Worm (Caenorhabditis elegans) whole organism, young adult: ENCODE results near the gene Y17G7B.12.

Experiments
- B0336.3 ChIP-seq: fragments of 200-800 bp; sonication (Bioruptor generic); IDR thresholded peaks from 2 replicates; pipeline ENCODE4 v1.3.6; 2022; ENCODE audit warnings: missing genetic modification characterization, missing compliant biosample characterization
- F10E7.11 ChIP-seq: sonication (generic microtip); optimal IDR thresholded peaks from 2 replicates; lab custom pipeline; 2017; ENCODE audit warnings: mild to moderate bottlenecking, missing genetic modification characterization, moderate library complexity, missing compliant biosample characterization
- F33H1.4 ChIP-seq: fragments of 200-800 bp; sonication (Bioruptor generic); IDR thresholded peaks from 2 replicates; pipeline ENCODE4 v1.3.6; 2022; ENCODE audit warnings: missing genetic modification reagents, missing genetic modification characterization, missing compliant biosample characterization
- F37B4.10 ChIP-seq: fragments of 200-800 bp; sonication (Bioruptor generic); IDR thresholded peaks from 2 replicates; pipeline ENCODE4 v1.3.6; 2022; ENCODE audit warnings: missing genetic modification characterization, missing compliant biosample characterization
- F49E8.2 ChIP-seq: sonication (generic microtip); optimal IDR thresholded peaks from 3 replicates; lab custom pipeline; 2017; ENCODE audit warnings: missing genetic modification characterization, mild to moderate bottlenecking, missing compliant biosample characterization, antibody characterized with exemption, moderate library complexity; ENCODE audit not compliant: insufficient read depth
- K12H6.12 ChIP-seq: fragments of 200-800 bp; sonication (Bioruptor generic); optimal IDR thresholded peaks from 2 replicates; lab custom pipeline; 2018; ENCODE audit warnings: mild to moderate bottlenecking, missing genetic modification characterization, missing compliant biosample characterization
- T26A5.8 ChIP-seq: sonication (generic microtip); optimal IDR thresholded peaks from 2 replicates; lab custom pipeline; 2016; ENCODE audit warnings: missing genetic modification characterization, missing compliant biosample characterization
- Y53F4B.3 ChIP-seq: fragments of 200-800 bp; sonication (Bioruptor generic); IDR thresholded peaks from 2 replicates; pipeline ENCODE4 v1.3.6; 2022; ENCODE audit warnings: missing genetic modification reagents, missing genetic modification characterization, missing compliant biosample characterization
- Y56A3A.18 ChIP-seq: fragments of 200-800 bp; sonication (Bioruptor generic); IDR thresholded peaks from 2 replicates; pipeline ENCODE4 v1.3.6; 2022; ENCODE audit warnings: missing genetic modification reagents, missing genetic modification characterization, missing compliant biosample characterization
- Y67H2A.10 ChIP-seq: fragments of 200-800 bp; sonication (Bioruptor generic); conservative IDR thresholded peaks from 2 replicates; pipeline ENCODE4 v1.3.6; 2022; ENCODE audit warnings: missing genetic modification reagents, missing genetic modification characterization, missing compliant biosample characterization
- Y79H2A.3 ChIP-seq: fragments of 200-800 bp; sonication (Bioruptor generic); conservative IDR thresholded peaks from 2 replicates; pipeline ENCODE4 v1.3.6; 2022; ENCODE audit warnings: missing genetic modification reagents, missing genetic modification characterization, missing compliant biosample characterization
- ZK185.1 ChIP-seq: sonication (generic microtip); optimal IDR thresholded peaks from 2 replicates; lab custom pipeline; 2016; ENCODE audit warnings: mild to moderate bottlenecking, missing genetic modification characterization, missing compliant biosample characterization; ENCODE audit not compliant: poor library complexity, severe bottlenecking
- akir-1 ChIP-seq: fragments of 200-800 bp; sonication (Bioruptor generic); optimal IDR thresholded peaks from 2 replicates; lab custom pipeline; 2018; ENCODE audit warnings: mild to moderate bottlenecking, missing genetic modification characterization, moderate library complexity, missing compliant biosample characterization
- aptf-3 ChIP-seq: fragments of 200-800 bp; sonication (Bioruptor generic); IDR thresholded peaks from 2 replicates; pipeline ENCODE4 v1.3.6; 2022; ENCODE audit warnings: missing genetic modification characterization, missing compliant biosample characterization
- athp-1 ChIP-seq: sonication (generic microtip); optimal IDR thresholded peaks from 2 replicates; lab custom pipeline; 2017; ENCODE audit warnings: mild to moderate bottlenecking, missing genetic modification characterization, missing compliant biosample characterization
- attf-3 ChIP-seq: fragments of 200-800 bp; sonication (Bioruptor generic); conservative IDR thresholded peaks from 2 replicates; pipeline ENCODE4 v1.3.6; 2022; ENCODE audit warnings: missing genetic modification reagents, missing genetic modification characterization, missing compliant biosample characterization
- bed-1 ChIP-seq: fragments of 200-800 bp; sonication (Bioruptor generic); IDR thresholded peaks from 2 replicates; pipeline ENCODE4 v1.3.6; 2022; ENCODE audit warnings: missing genetic modification reagents, missing genetic modification characterization, missing compliant biosample characterization
- bed-2 ChIP-seq: fragments of 200-800 bp; sonication (Bioruptor generic); IDR thresholded peaks from 2 replicates; pipeline ENCODE4 v1.3.6; 2022; ENCODE audit warnings: missing genetic modification reagents, missing genetic modification characterization, missing compliant biosample characterization
- ceh-79 ChIP-seq: sonication (generic microtip); optimal IDR thresholded peaks from 2 replicates; lab custom pipeline; 2017; ENCODE audit warnings: mild to moderate bottlenecking, missing genetic modification characterization, missing compliant biosample characterization
- ceh-91 ChIP-seq: fragments of 200-800 bp; sonication (Bioruptor generic); IDR thresholded peaks from 2 replicates; pipeline ENCODE4 v1.3.6; 2022; ENCODE audit warnings: missing genetic modification reagents, missing genetic modification characterization, missing compliant biosample characterization
- chd-7 ChIP-seq: sonication (generic microtip); optimal IDR thresholded peaks from 2 replicates; lab custom pipeline; 2016; ENCODE audit warnings: mild to moderate bottlenecking, missing genetic modification characterization, moderate library complexity, missing compliant biosample characterization
- dox-1 ChIP-seq: fragments of 200-800 bp; sonication (Bioruptor generic); IDR thresholded peaks from 2 replicates; pipeline ENCODE4 v1.3.6; 2022; ENCODE audit warnings: missing genetic modification reagents, missing genetic modification characterization, missing compliant biosample characterization
- dpff-1 ChIP-seq: sonication (generic microtip); optimal IDR thresholded peaks from 2 replicates; lab custom pipeline; 2017; ENCODE audit warnings: mild to moderate bottlenecking, missing genetic modification characterization, missing compliant biosample characterization
- dpl-1 ChIP-seq: fragments of 150-350 bp; optimal IDR thresholded peaks from 2 replicates; lab custom pipeline; 2014; ENCODE audit warnings: missing biosample characterization, missing genetic modification reagents, missing genetic modification characterization
- egl-18 ChIP-seq: fragments of 200-800 bp; sonication (Bioruptor generic); IDR thresholded peaks from 2 replicates; pipeline ENCODE4 v1.3.6; 2022; ENCODE audit warnings: missing genetic modification reagents, missing genetic modification characterization, missing compliant biosample characterization
- him-1 ChIP-seq: sonication (generic microtip); optimal IDR thresholded peaks from 2 replicates; lab custom pipeline; 2016; ENCODE audit warnings: missing genotype, missing genetic modification reagents, missing genetic modification characterization, missing compliant biosample characterization
- let-526 ChIP-seq: fragments of 200-800 bp; sonication (Bioruptor generic); IDR thresholded peaks from 2 replicates; pipeline ENCODE4 v1.3.6; 2022; ENCODE audit warnings: missing genetic modification reagents, missing genetic modification characterization, missing compliant biosample characterization
- lin-40 ChIP-seq: sonication (generic microtip); optimal IDR thresholded peaks from 2 replicates; lab custom pipeline; 2016; ENCODE audit warnings: missing genetic modification characterization, mild to moderate bottlenecking, missing compliant biosample characterization, missing genotype, missing genetic modification reagents
- lin-54 ChIP-seq: fragments of 200-800 bp; sonication (Bioruptor generic); optimal IDR thresholded peaks from 2 replicates; lab custom pipeline; 2018; ENCODE audit warnings: mild to moderate bottlenecking, missing genetic modification characterization, missing compliant biosample characterization
- madf-8 ChIP-seq: fragments of 200-800 bp; sonication (Bioruptor generic); conservative IDR thresholded peaks from 2 replicates; pipeline ENCODE4 v1.3.6; 2022; ENCODE audit warnings: missing genetic modification reagents, missing genetic modification characterization, missing compliant biosample characterization
- mcd-1 ChIP-seq: fragments of 200-800 bp; sonication (Bioruptor generic); IDR thresholded peaks from 2 replicates; pipeline ENCODE4 v1.3.6; 2022; ENCODE audit warnings: missing genetic modification reagents, missing genetic modification characterization, missing compliant biosample characterization
- nfya-1 ChIP-seq: sonication (generic microtip); optimal IDR thresholded peaks from 2 replicates; lab custom pipeline; 2017; ENCODE audit warnings: antibody characterized with exemption, missing compliant biosample characterization, missing genetic modification characterization, borderline replicate concordance; ENCODE audit not compliant: insufficient read depth
- nhr-179 ChIP-seq: sonication (generic microtip); optimal IDR thresholded peaks from 2 replicates; lab custom pipeline; 2016; ENCODE audit warnings: mild to moderate bottlenecking, missing genetic modification characterization, missing compliant biosample characterization
- nhr-27 ChIP-seq: fragments of 200-800 bp; sonication (Bioruptor generic); optimal IDR thresholded peaks from 2 replicates; lab custom pipeline; 2018; ENCODE audit warnings: mild to moderate bottlenecking, missing genetic modification characterization, moderate library complexity, missing compliant biosample characterization
- pbrm-1 ChIP-seq: fragments of 200-800 bp; sonication (Bioruptor generic); IDR thresholded peaks from 2 replicates; pipeline ENCODE4 v1.3.6; 2022; ENCODE audit warnings: missing genetic modification reagents, missing genetic modification characterization, missing compliant biosample characterization
- sdz-38 ChIP-seq: sonication (generic microtip); optimal IDR thresholded peaks from 2 replicates; lab custom pipeline; 2016; ENCODE audit warnings: missing genotype, missing genetic modification characterization, missing compliant biosample characterization
- snpc-3.4 ChIP-seq: sonication (generic microtip); optimal IDR thresholded peaks from 2 replicates; lab custom pipeline; 2017; ENCODE audit warnings: missing genetic modification characterization, mild to moderate bottlenecking, missing compliant biosample characterization, antibody characterized with exemption, moderate library complexity, missing genotype, missing genetic modification reagents
- sptf-2 ChIP-seq: fragments of 200-800 bp; sonication (Bioruptor generic); optimal IDR thresholded peaks from 2 replicates; lab custom pipeline; 2018; ENCODE audit warnings: mild to moderate bottlenecking, missing genetic modification characterization, missing compliant biosample characterization
- tlf-1 ChIP-seq: fragments of 200-800 bp; sonication (Bioruptor generic); optimal IDR thresholded peaks from 2 replicates; lab custom pipeline; 2018; ENCODE audit warnings: mild to moderate bottlenecking, missing genetic modification characterization, missing compliant biosample characterization
- xnd-1 ChIP-seq: sonication (generic microtip); optimal IDR thresholded peaks from 2 replicates; lab custom pipeline; 2016; ENCODE audit warnings: missing genotype, missing genetic modification reagents, missing genetic modification characterization, missing compliant biosample characterization
- zim-3 ChIP-seq: sonication (generic microtip); optimal IDR thresholded peaks from 2 replicates; lab custom pipeline; 2017; ENCODE audit warnings: mild to moderate bottlenecking, missing genetic modification characterization, moderate library complexity, missing compliant biosample characterization
- ztf-22 ChIP-seq: fragments of 200-800 bp; sonication (Bioruptor generic); optimal IDR thresholded peaks from 2 replicates; lab custom pipeline; 2018; ENCODE audit warnings: mild to moderate bottlenecking, missing genetic modification characterization, moderate library complexity, missing compliant biosample characterization
- ztf-26 ChIP-seq: sonication (generic microtip); optimal IDR thresholded peaks from 2 replicates; lab custom pipeline; 2017; ENCODE audit warnings: missing genetic modification characterization, missing compliant biosample characterization

Y17G7B.12 gene

DNA sequence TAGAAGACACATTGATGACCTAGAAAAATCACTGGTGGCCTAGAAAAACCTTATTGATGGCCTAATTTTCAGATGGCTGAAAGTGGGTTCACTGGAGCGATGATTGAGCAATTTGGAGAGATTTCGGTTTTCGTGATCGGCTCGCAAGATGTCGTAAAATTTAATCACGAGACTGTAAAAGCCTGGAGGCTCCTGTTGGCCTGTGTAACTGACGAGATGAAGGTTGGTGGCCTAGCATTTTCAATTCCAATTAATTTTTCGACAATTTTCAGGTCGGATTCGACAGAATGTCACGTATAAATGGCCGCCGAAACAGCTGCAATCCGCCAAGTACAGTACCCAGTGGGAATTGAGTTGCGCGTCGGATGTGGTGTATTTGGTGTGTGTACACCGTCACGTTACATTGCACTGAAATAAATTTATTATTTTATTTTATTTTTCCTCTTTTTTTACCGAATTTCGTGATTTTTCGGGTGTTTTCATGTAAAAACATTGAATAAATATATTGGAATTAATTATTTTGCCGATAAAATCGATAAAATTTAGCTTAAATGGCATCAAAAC, at the start of gene Y17G7B.12:
Gene Y17G7B.12, plus strand, starts transcription at position 547 of the 564 bp plus-strand sequence.
- TF ChIP-seq bed-1 (no peak), T26A5.8 (tag; lab: Kevin White, UChicago) (no peak), nhr-179 (tag; lab: Kevin White, UChicago) (no peak), him-1 (tag; lab: Kevin White, UChicago) (no peak), akir-1 (GFP tag; lab: Kevin White, UChicago) (no peak), Y67H2A.10 (GFP tag; lab: Robert Waterston, UW) (no peak), pbrm-1 (GFP tag; lab: Robert Waterston, UW) (no peak), Y79H2A.3 (no peak), sdz-38 (tag; lab: Kevin White, UChicago) (no peak), sptf-2 (GFP tag; lab: Kevin White, UChicago) (no peak)
- TF ChIP-seq, all 124 proteins: peak for 0

DNA sequence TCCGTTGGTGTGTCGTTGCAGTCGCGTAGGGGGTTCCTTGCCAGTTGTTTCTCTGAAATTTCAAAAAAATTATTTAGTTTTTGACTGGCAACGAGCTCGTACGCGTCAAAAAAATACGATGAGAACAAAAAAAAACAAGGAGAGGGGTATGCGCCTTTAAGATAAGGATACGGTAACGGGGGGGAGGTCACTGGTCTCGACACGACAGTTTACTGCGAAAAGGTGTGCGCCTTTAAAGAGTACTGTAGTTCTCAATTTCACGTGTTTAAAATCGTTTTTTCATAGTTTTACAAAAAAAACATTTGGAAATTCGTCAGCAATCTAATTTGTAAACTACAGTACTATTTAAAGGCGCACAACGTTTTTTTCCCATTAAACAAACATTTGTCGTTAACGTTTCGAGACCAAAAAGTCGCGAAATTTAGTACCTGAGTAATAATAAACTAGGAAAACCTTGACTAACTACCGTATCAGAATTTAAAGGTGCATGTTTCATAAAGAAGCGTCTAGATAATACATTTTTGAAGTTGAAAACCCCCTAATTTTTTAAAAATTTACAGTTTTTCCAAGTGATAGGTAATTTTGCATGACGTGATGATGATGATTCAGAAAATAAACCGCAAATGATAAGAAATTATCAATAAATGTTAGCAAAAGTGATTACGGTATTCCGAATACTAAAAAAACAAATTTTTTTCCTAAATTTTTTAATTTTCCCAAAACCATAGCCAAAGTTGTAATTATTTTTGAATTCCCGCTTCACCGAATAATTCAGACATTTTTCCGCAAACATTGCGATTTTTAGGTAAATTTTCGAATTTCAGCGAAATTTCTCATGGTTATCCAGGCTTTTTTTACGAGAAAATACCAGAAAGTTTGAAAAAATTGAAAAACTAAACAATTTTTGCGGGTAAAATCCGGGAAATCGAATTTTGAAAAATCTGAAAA, 49.3 kb upstream of the Y17G7B.12 start:
- peak; percentile 17 for TF ChIP-seq nhr-27 (tag; lab: Kevin White, UChicago)
- TF ChIP-seq pbrm-1 (GFP tag; lab: Robert Waterston, UW) = no peak
- TF ChIP-seq chd-7 (tag; lab: Kevin White, UChicago) = peak; percentile 68
- TF ChIP-seq K12H6.12 = peak; percentile 32
- TF ChIP-seq aptf-3 (GFP tag; lab: Robert Waterston, UW) = 0 out of 2 replicates have a peak, but pooled peaks have one; percentile 55
- peak; percentile 70 for TF ChIP-seq dpff-1 (tag; lab: Kevin White, UChicago)
- peak; percentile 65 for TF ChIP-seq xnd-1
- TF ChIP-seq bed-2 (GFP tag; lab: Robert Waterston, UW) = no peak
- 0 out of 2 replicates have a peak, but pooled peaks have one; percentile 58 for TF ChIP-seq F37B4.10 (GFP tag; lab: Robert Waterston, UW)
- peak; percentile 75 for TF ChIP-seq zim-3 (tag; lab: Kevin White, UChicago)
- TF ChIP-seq attf-3 (GFP tag; lab: Robert Waterston, UW) = 0 out of 2 replicates have a peak, but pooled peaks have one; percentile 28
- TF ChIP-seq madf-8 (GFP tag; lab: Robert Waterston, UW) = peak; percentile 74
- peak; percentile 44 for TF ChIP-seq ztf-26 (tag; lab: Kevin White, UChicago)
- TF ChIP-seq nfya-1 = no peak
- peak; percentile 59 for TF ChIP-seq ceh-91
- peak; percentile 50 for TF ChIP-seq lin-54 (GFP tag; lab: Kevin White, UChicago)
- no peak for TF ChIP-seq tlf-1 (GFP tag; lab: Kevin White, UChicago)
- no peak for TF ChIP-seq Y53F4B.3 (GFP tag; lab: Robert Waterston, UW)
- no peak for TF ChIP-seq ztf-22 (GFP tag; lab: Kevin White, UChicago)
- TF ChIP-seq snpc-3.4 = peak; percentile 33
- TF ChIP-seq bed-1 = no peak
- no peak for TF ChIP-seq let-526 (GFP tag; lab: Robert Waterston, UW)
- peak; percentile 47; the same call in 1 of the 2 replicates for TF ChIP-seq Y56A3A.18
- TF ChIP-seq F49E8.2 (tag; lab: Kevin White, UChicago) = no peak
- peak; percentile 60 for TF ChIP-seq F10E7.11 (tag; lab: Kevin White, UChicago)
- TF ChIP-seq Y79H2A.3 = 0 out of 2 replicates have a peak, but pooled peaks have one; percentile 32
- peak; percentile 72 for TF ChIP-seq athp-1
- peak; percentile 82 for TF ChIP-seq F33H1.4
- TF ChIP-seq ceh-79 (tag; lab: Kevin White, UChicago) = no peak
- peak; percentile 8 for TF ChIP-seq dpl-1 (GFP tag; lab: Kevin White, UChicago)
- TF ChIP-seq mcd-1 (GFP tag; lab: Robert Waterston, UW) = 0 out of 2 replicates have a peak, but pooled peaks have one; percentile 24
- TF ChIP-seq lin-40 (tag; lab: Kevin White, UChicago) = peak; percentile 47
- TF ChIP-seq egl-18 (GFP tag; lab: Robert Waterston, UW) = 0 out of 2 replicates have a peak, but pooled peaks have one; percentile 51
- peak; percentile 43 for TF ChIP-seq ZK185.1
- peak; percentile 42 for TF ChIP-seq B0336.3
- peak; percentile 35; the same call in 1 of the 2 replicates for TF ChIP-seq dox-1
